Worm (Caenorhabditis elegans) whole organism, L4/young adult: ENCODE results near the gene prmt-4.

Experiments
- W03F9.2 ChIP-seq: fragments of 150-350 bp; optimal IDR thresholded peaks from 2 replicates; lab custom pipeline; 2014; ENCODE audit warnings: missing biosample characterization, missing genetic modification characterization
- dao-5 ChIP-seq: sonication (generic microtip); optimal IDR thresholded peaks from 2 replicates; lab custom pipeline; 2016; ENCODE audit warnings: missing genotype, missing genetic modification characterization, moderate library complexity, missing compliant biosample characterization
- him-1 ChIP-seq: sonication (generic microtip); optimal IDR thresholded peaks from 2 replicates; lab custom pipeline; 2016; ENCODE audit warnings: missing genotype, missing genetic modification reagents, missing genetic modification characterization, missing compliant biosample characterization

ce11 chrIV:627237-627636, 23.8 kb upstream of the prmt-4 start, which contains the start of gene nhr-76:
- TF ChIP-seq him-1 (no peak), dao-5 (no peak), W03F9.2 (tag; lab: Kevin White, UChicago) (no peak)
